Worm (Caenorhabditis elegans): Measurements from ENCODE around the gene T18D3.5.

- no peak for TF ChIP-seq xbp-1 (tag; optimal IDR thresholded peaks at IDR 0.05)
- no peak for TF ChIP-seq tbx-2 (tag; optimal IDR thresholded peaks at IDR 0.05)
- TF ChIP-seq lin-13 (GFP tag; optimal IDR thresholded peaks at IDR 0.05), result no peak
- TF ChIP-seq rnt-1 (tag; optimal IDR thresholded peaks at IDR 0.05), result no peak
- TF ChIP-seq unc-62 (GFP tag; optimal IDR thresholded peaks at IDR 0.05), result no peak
- TF ChIP-seq ama-1 (optimal IDR thresholded peaks at IDR 0.05), result no peak
- TF ChIP-seq snpc-4 (tag; optimal IDR thresholded peaks at IDR 0.05), result no peak
- TF ChIP-seq jun-1 (tag; optimal IDR thresholded peaks at IDR 0.05), result no peak
- no peak for TF ChIP-seq hpl-2 (GFP tag; optimal IDR thresholded peaks at IDR 0.05)
- no peak for TF ChIP-seq nhr-90 (tag; optimal IDR thresholded peaks at IDR 0.05; ENCODE audit: poor library complexity)
- TF ChIP-seq ces-1 (GFP tag; optimal IDR thresholded peaks at IDR 0.05), result no peak
- no peak for TF ChIP-seq nhr-71 (tag; optimal IDR thresholded peaks at IDR 0.05)
Measured at ce11 chrX:12492467-12492866, 28.9 kb downstream of the T18D3.5 start, which contains the start of gene lips-1.
